Worm (Caenorhabditis elegans) whole organism, young adult: ENCODE measurements around the gene sna-3.
A peak's percentile ranks its signal among the peaks of the same experiment; 100 is the strongest.

Experiments
- B0336.3 ChIP-seq: fragments of 200-800 bp; sonication (Bioruptor generic); IDR thresholded peaks from 2 replicates; pipeline ENCODE4 v1.3.6; 2022; ENCODE audit warnings: missing genetic modification characterization, missing compliant biosample characterization
- D2030.7 ChIP-seq: fragments of 200-800 bp; sonication (Bioruptor generic); IDR thresholded peaks from 2 replicates; pipeline ENCODE4 v1.3.6; 2022; ENCODE audit warnings: missing genetic modification reagents, missing genetic modification characterization, missing compliant biosample characterization
- F22D6.2 ChIP-seq: sonication (generic microtip); optimal IDR thresholded peaks from 2 replicates; lab custom pipeline; 2016; ENCODE audit warnings: mild to moderate bottlenecking, missing genetic modification characterization, missing compliant biosample characterization
- F33H1.4 ChIP-seq: fragments of 200-800 bp; sonication (Bioruptor generic); IDR thresholded peaks from 2 replicates; pipeline ENCODE4 v1.3.6; 2022; ENCODE audit warnings: missing genetic modification reagents, missing genetic modification characterization, missing compliant biosample characterization
- F39B2.1 ChIP-seq: fragments of 200-800 bp; sonication (Bioruptor generic); IDR thresholded peaks from 2 replicates; pipeline ENCODE4 v1.3.6; 2022; ENCODE audit warnings: missing genetic modification reagents, missing genetic modification characterization, missing compliant biosample characterization
- F49E8.2 ChIP-seq: sonication (generic microtip); optimal IDR thresholded peaks from 3 replicates; lab custom pipeline; 2017; ENCODE audit warnings: missing genetic modification characterization, mild to moderate bottlenecking, missing compliant biosample characterization, antibody characterized with exemption, moderate library complexity; ENCODE audit not compliant: insufficient read depth
- Y56A3A.18 ChIP-seq: fragments of 200-800 bp; sonication (Bioruptor generic); IDR thresholded peaks from 2 replicates; pipeline ENCODE4 v1.3.6; 2022; ENCODE audit warnings: missing genetic modification reagents, missing genetic modification characterization, missing compliant biosample characterization
- Y67H2A.10 ChIP-seq: fragments of 200-800 bp; sonication (Bioruptor generic); conservative IDR thresholded peaks from 2 replicates; pipeline ENCODE4 v1.3.6; 2022; ENCODE audit warnings: missing genetic modification reagents, missing genetic modification characterization, missing compliant biosample characterization
- Y95B8A.8 ChIP-seq: fragments of 200-800 bp; sonication (Bioruptor generic); IDR thresholded peaks from 2 replicates; pipeline ENCODE4 v1.3.6; 2022; ENCODE audit warnings: missing genetic modification reagents, missing genetic modification characterization, missing compliant biosample characterization
- ZK185.1 ChIP-seq: sonication (generic microtip); optimal IDR thresholded peaks from 2 replicates; lab custom pipeline; 2016; ENCODE audit warnings: mild to moderate bottlenecking, missing genetic modification characterization, missing compliant biosample characterization; ENCODE audit not compliant: poor library complexity, severe bottlenecking
- akir-1 ChIP-seq: fragments of 200-800 bp; sonication (Bioruptor generic); optimal IDR thresholded peaks from 2 replicates; lab custom pipeline; 2018; ENCODE audit warnings: mild to moderate bottlenecking, missing genetic modification characterization, moderate library complexity, missing compliant biosample characterization
- ama-1 ChIP-seq, 3 experiments: fragments of 150-350 bp in 1 of 3; sonication (generic microtip) in 2 of 3; optimal IDR thresholded peaks; 2 replicates each; lab custom pipeline; 2014 to 2018; ENCODE audit warnings: missing biosample characterization in 2 of 3, missing genetic modification characterization in 2 of 3, missing genetic modification reagents in 2 of 3
- atf-7 ChIP-seq: sonication (generic microtip); optimal IDR thresholded peaks from 2 replicates; lab custom pipeline; 2017; ENCODE audit warnings: mild to moderate bottlenecking, missing genetic modification characterization, missing compliant biosample characterization
- ccch-3 ChIP-seq: fragments of 200-800 bp; sonication (Bioruptor generic); optimal IDR thresholded peaks from 2 replicates; lab custom pipeline; 2018; ENCODE audit warnings: mild to moderate bottlenecking, missing genetic modification characterization, missing compliant biosample characterization
- ceh-100 ChIP-seq: fragments of 200-800 bp; sonication (Bioruptor generic); IDR thresholded peaks from 2 replicates; pipeline ENCODE4 v1.3.6; 2022; ENCODE audit warnings: missing genetic modification reagents, missing genetic modification characterization, missing compliant biosample characterization
- ceh-58 ChIP-seq: fragments of 200-800 bp; sonication (Bioruptor generic); IDR thresholded peaks from 2 replicates; pipeline ENCODE4 v1.3.6; 2022; ENCODE audit warnings: missing genetic modification characterization, missing compliant biosample characterization
- ceh-91 ChIP-seq: fragments of 200-800 bp; sonication (Bioruptor generic); IDR thresholded peaks from 2 replicates; pipeline ENCODE4 v1.3.6; 2022; ENCODE audit warnings: missing genetic modification reagents, missing genetic modification characterization, missing compliant biosample characterization
- die-1 ChIP-seq: sonication (generic microtip); optimal IDR thresholded peaks from 2 replicates; lab custom pipeline; 2016; ENCODE audit warnings: missing genotype, mild to moderate bottlenecking, missing genetic modification characterization, missing compliant biosample characterization
- dox-1 ChIP-seq: fragments of 200-800 bp; sonication (Bioruptor generic); IDR thresholded peaks from 2 replicates; pipeline ENCODE4 v1.3.6; 2022; ENCODE audit warnings: missing genetic modification reagents, missing genetic modification characterization, missing compliant biosample characterization
- dpl-1 ChIP-seq: fragments of 150-350 bp; optimal IDR thresholded peaks from 2 replicates; lab custom pipeline; 2014; ENCODE audit warnings: missing biosample characterization, missing genetic modification reagents, missing genetic modification characterization
- fkh-3 ChIP-seq: sonication (generic microtip); optimal IDR thresholded peaks from 2 replicates; lab custom pipeline; 2016; ENCODE audit warnings: mild to moderate bottlenecking, missing genetic modification characterization, missing compliant biosample characterization
- hrde-1 ChIP-seq: sonication (generic microtip); optimal IDR thresholded peaks from 2 replicates; lab custom pipeline; 2016; ENCODE audit warnings: missing genetic modification characterization, mild to moderate bottlenecking, missing compliant biosample characterization, moderate library complexity, missing genotype, missing genetic modification reagents, borderline replicate concordance
- lag-1 ChIP-seq: fragments of 200-800 bp; sonication (Bioruptor generic); IDR thresholded peaks from 2 replicates; pipeline ENCODE4 v1.3.6; 2022; ENCODE audit warnings: missing genetic modification reagents, missing genetic modification characterization, missing compliant biosample characterization
- let-526 ChIP-seq: fragments of 200-800 bp; sonication (Bioruptor generic); IDR thresholded peaks from 2 replicates; pipeline ENCODE4 v1.3.6; 2022; ENCODE audit warnings: missing genetic modification reagents, missing genetic modification characterization, missing compliant biosample characterization
- let-607 ChIP-seq, 2 experiments: fragments of 200-800 bp in 1 of 2; sonication (Bioruptor generic) in 1 of 2; sonication (generic microtip) in 1 of 2; optimal IDR thresholded peaks; 2 replicates each; lab custom pipeline; 2016 to 2018; ENCODE audit warnings: mild to moderate bottlenecking in 2 of 2, missing compliant biosample characterization in 2 of 2, missing genetic modification characterization in 2 of 2, moderate library complexity in 2 of 2, missing genotype in 1 of 2
- lin-26 ChIP-seq: fragments of 200-800 bp; sonication (Bioruptor generic); IDR thresholded peaks from 2 replicates; pipeline ENCODE4 v1.3.6; 2022; ENCODE audit warnings: missing genetic modification reagents, missing genetic modification characterization, missing compliant biosample characterization
- lin-40 ChIP-seq: sonication (generic microtip); optimal IDR thresholded peaks from 2 replicates; lab custom pipeline; 2016; ENCODE audit warnings: missing genetic modification characterization, mild to moderate bottlenecking, missing compliant biosample characterization, missing genotype, missing genetic modification reagents
- lin-54 ChIP-seq: fragments of 200-800 bp; sonication (Bioruptor generic); optimal IDR thresholded peaks from 2 replicates; lab custom pipeline; 2018; ENCODE audit warnings: mild to moderate bottlenecking, missing genetic modification characterization, missing compliant biosample characterization
- madf-6 ChIP-seq: fragments of 200-800 bp; sonication (Bioruptor generic); IDR thresholded peaks from 2 replicates; pipeline ENCODE4 v1.3.6; 2022; ENCODE audit warnings: missing genetic modification reagents, missing genetic modification characterization, missing compliant biosample characterization
- nfya-1 ChIP-seq: sonication (generic microtip); optimal IDR thresholded peaks from 2 replicates; lab custom pipeline; 2017; ENCODE audit warnings: antibody characterized with exemption, missing compliant biosample characterization, missing genetic modification characterization, borderline replicate concordance; ENCODE audit not compliant: insufficient read depth
- nfyb-1 ChIP-seq: fragments of 200-800 bp; sonication (Bioruptor generic); IDR thresholded peaks from 2 replicates; pipeline ENCODE4 v1.3.6; 2022; ENCODE audit warnings: missing genetic modification reagents, missing genetic modification characterization, missing compliant biosample characterization
- nhr-27 ChIP-seq: fragments of 200-800 bp; sonication (Bioruptor generic); optimal IDR thresholded peaks from 2 replicates; lab custom pipeline; 2018; ENCODE audit warnings: mild to moderate bottlenecking, missing genetic modification characterization, moderate library complexity, missing compliant biosample characterization
- nhr-90 ChIP-seq: sonication (generic microtip); optimal IDR thresholded peaks from 2 replicates; lab custom pipeline; 2016; ENCODE audit warnings: missing genotype, mild to moderate bottlenecking, missing genetic modification characterization, missing compliant biosample characterization
- pbrm-1 ChIP-seq: fragments of 200-800 bp; sonication (Bioruptor generic); IDR thresholded peaks from 2 replicates; pipeline ENCODE4 v1.3.6; 2022; ENCODE audit warnings: missing genetic modification reagents, missing genetic modification characterization, missing compliant biosample characterization
- rcor-1 ChIP-seq: fragments of 200-800 bp; sonication (Bioruptor generic); IDR thresholded peaks from 2 replicates; pipeline ENCODE4 v1.3.6; 2022; ENCODE audit warnings: missing genetic modification reagents, missing genetic modification characterization, missing compliant biosample characterization
- rpc-1 ChIP-seq, 2 experiments: fragments of 150-350 bp in 1 of 2; sonication (generic microtip) in 1 of 2; optimal IDR thresholded peaks; 2 replicates each; lab custom pipeline; 2014 to 2018; ENCODE audit warnings: missing biosample characterization in 1 of 2, missing genetic modification characterization in 1 of 2, missing genetic modification reagents in 1 of 2, missing genotype in 1 of 2
- snpc-1.1 ChIP-seq: sonication (generic microtip); optimal IDR thresholded peaks from 2 replicates; lab custom pipeline; 2017; ENCODE audit warnings: missing genetic modification characterization, mild to moderate bottlenecking, missing compliant biosample characterization, antibody characterized with exemption, moderate library complexity, missing genotype, missing genetic modification reagents; ENCODE audit not compliant: insufficient read depth
- snpc-1.3 ChIP-seq: sonication (generic microtip); optimal IDR thresholded peaks from 2 replicates; lab custom pipeline; 2017; ENCODE audit warnings: missing genetic modification characterization, mild to moderate bottlenecking, missing compliant biosample characterization, antibody characterized with exemption, moderate library complexity, missing genotype, missing genetic modification reagents; ENCODE audit not compliant: insufficient read depth
- snpc-3.4 ChIP-seq: sonication (generic microtip); optimal IDR thresholded peaks from 2 replicates; lab custom pipeline; 2017; ENCODE audit warnings: missing genetic modification characterization, mild to moderate bottlenecking, missing compliant biosample characterization, antibody characterized with exemption, moderate library complexity, missing genotype, missing genetic modification reagents
- sptf-2 ChIP-seq: fragments of 200-800 bp; sonication (Bioruptor generic); optimal IDR thresholded peaks from 2 replicates; lab custom pipeline; 2018; ENCODE audit warnings: mild to moderate bottlenecking, missing genetic modification characterization, missing compliant biosample characterization
- tbp1 ChIP-seq: fragments of 200-800 bp; sonication (Bioruptor generic); optimal IDR thresholded peaks from 2 replicates; lab custom pipeline; 2018; ENCODE audit warnings: mild to moderate bottlenecking, missing genetic modification characterization, missing compliant biosample characterization
- tbx-9 ChIP-seq: sonication (generic microtip); optimal IDR thresholded peaks from 2 replicates; lab custom pipeline; 2016; ENCODE audit warnings: borderline replicate concordance, missing genetic modification characterization, inconsistent platforms, missing compliant biosample characterization
- zfh-2 ChIP-seq: fragments of 200-800 bp; sonication (Bioruptor generic); conservative IDR thresholded peaks from 2 replicates; pipeline ENCODE4 v1.3.6; 2022; ENCODE audit warnings: missing genetic modification reagents, missing genetic modification characterization, missing compliant biosample characterization
- zim-3 ChIP-seq: sonication (generic microtip); optimal IDR thresholded peaks from 2 replicates; lab custom pipeline; 2017; ENCODE audit warnings: mild to moderate bottlenecking, missing genetic modification characterization, moderate library complexity, missing compliant biosample characterization
- ztf-25 ChIP-seq: fragments of 200-800 bp; sonication (Bioruptor generic); IDR thresholded peaks from 2 replicates; pipeline ENCODE4 v1.3.6; 2022; ENCODE audit warnings: missing genetic modification reagents, missing genetic modification characterization, missing compliant biosample characterization

sna-3 gene

DNA sequence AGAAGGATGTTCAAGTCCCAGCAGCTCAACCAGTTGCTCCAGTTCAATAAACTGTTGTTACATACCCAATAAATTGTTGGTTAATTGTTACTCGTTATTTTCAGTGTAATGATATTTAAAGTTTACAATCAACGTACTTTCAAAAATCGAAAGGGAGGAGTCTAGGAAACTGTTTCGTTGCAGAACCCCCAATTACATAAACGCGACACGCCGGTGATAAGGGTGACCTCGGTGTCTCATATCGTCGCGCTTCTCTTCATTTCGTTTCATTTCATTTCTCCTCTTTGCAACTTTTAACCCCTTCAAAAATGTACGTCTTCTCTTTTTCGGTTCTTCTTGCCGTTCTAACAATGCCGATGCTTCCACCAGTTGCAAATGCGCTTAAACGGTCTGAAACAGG, 1.9 kb upstream of the sna-3 start, which contains the start of gene C23G10.2 (continued):
- TF ChIP-seq hrde-1 (tag; lab: Kevin White, UChicago): peak; percentile 23
- peak; percentile 31; the same call in 1 of the 2 replicates for TF ChIP-seq dox-1
- TF ChIP-seq rcor-1 (GFP tag; lab: Robert Waterston, UW): peak; percentile 62
- TF ChIP-seq rpc-1 (optimal IDR thresholded peaks at IDR 0.05; lab: Kevin White, UChicago): no peak
- no peak for TF ChIP-seq rpc-1 (tag; optimal IDR thresholded peaks at IDR 0.05; lab: Kevin White, UChicago)
- 0 out of 2 replicates have a peak, but pooled peaks have one; percentile 31 for TF ChIP-seq Y95B8A.8 (GFP tag; lab: Robert Waterston, UW)
- TF ChIP-seq let-526 (GFP tag; lab: Robert Waterston, UW): no peak
- TF ChIP-seq madf-6: peak; percentile 74
- peak; percentile 69 for TF ChIP-seq lin-26 (GFP tag; lab: Robert Waterston, UW)
- no peak for TF ChIP-seq akir-1 (GFP tag; lab: Kevin White, UChicago)
- no peak for TF ChIP-seq lin-40 (tag; lab: Kevin White, UChicago)
- no peak for TF ChIP-seq ccch-3
- TF ChIP-seq Y56A3A.18 (GFP tag; lab: Robert Waterston, UW): peak; percentile 68; the same call in 1 of the 2 replicates
- TF ChIP-seq lag-1 (GFP tag; lab: Robert Waterston, UW): no peak
- TF ChIP-seq lin-54 (GFP tag; lab: Kevin White, UChicago): peak; percentile 16
- TF ChIP-seq sptf-2 (GFP tag; lab: Kevin White, UChicago): no peak
- peak; percentile 83 for TF ChIP-seq F49E8.2 (tag; lab: Kevin White, UChicago)
- TF ChIP-seq zfh-2 (GFP tag; lab: Robert Waterston, UW): 0 out of 2 replicates have a peak, but pooled peaks have one; percentile 7
- peak; percentile 54 for TF ChIP-seq snpc-3.4
- peak; percentile 65 for TF ChIP-seq snpc-1.1
- peak; percentile 25 for TF ChIP-seq ZK185.1 (tag; lab: Kevin White, UChicago)
- peak; percentile 18 for TF ChIP-seq atf-7 (tag; lab: Kevin White, UChicago)
- no peak for TF ChIP-seq fkh-3 (tag; lab: Kevin White, UChicago)
- TF ChIP-seq Y67H2A.10 (GFP tag; lab: Robert Waterston, UW): no peak
- peak; percentile 31 for TF ChIP-seq die-1 (tag; lab: Kevin White, UChicago)
- 0 out of 2 replicates have a peak, but pooled peaks have one; percentile 27 for TF ChIP-seq nfyb-1 (GFP tag; lab: Robert Waterston, UW)
- TF ChIP-seq ceh-100 (GFP tag; lab: Robert Waterston, UW): peak; percentile 27; the same call in 1 of the 2 replicates
- peak; percentile 75; the same call in 1 of the 2 replicates for TF ChIP-seq F39B2.1
- peak; percentile 48; the same call in 1 of the 2 replicates for TF ChIP-seq B0336.3 (GFP tag; lab: Robert Waterston, UW)
- peak; percentile 61; the same call in 1 of the 2 replicates for TF ChIP-seq pbrm-1 (GFP tag; lab: Robert Waterston, UW)
- TF ChIP-seq tbp1 (GFP tag; lab: Kevin White, UChicago): peak; percentile 39
- no peak for TF ChIP-seq ama-1 (optimal IDR thresholded peaks at IDR 0.05; lab: Kevin White, UChicago)
- peak in 1 of 2 experiments; percentile 75 for TF ChIP-seq ama-1 (GFP tag; optimal IDR thresholded peaks at IDR 0.05; lab: Kevin White, UChicago)
- peak; percentile 42 for TF ChIP-seq snpc-1.3

DNA sequence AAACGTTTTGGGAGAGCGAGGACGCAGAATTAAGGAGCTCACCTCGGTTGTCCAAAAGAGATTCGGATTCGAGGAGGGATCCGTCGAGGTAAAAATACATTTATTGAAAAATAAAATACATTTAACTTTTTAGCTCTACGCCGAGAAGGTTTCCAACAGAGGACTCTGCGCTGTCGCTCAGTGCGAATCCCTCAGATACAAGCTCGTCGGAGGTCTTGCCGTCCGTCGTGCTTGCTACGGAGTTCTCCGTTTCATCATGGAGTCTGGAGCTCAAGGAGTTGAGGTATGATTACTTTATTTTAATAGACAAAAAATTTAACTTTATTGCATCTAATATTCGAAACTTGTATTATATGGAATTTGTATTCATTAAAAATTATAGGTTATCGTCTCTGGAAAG, 1.0 kb upstream of the sna-3 start:
- TF ChIP-seq let-607 (tag; optimal IDR thresholded peaks at IDR 0.05; lab: Kevin White, UChicago) (no peak), ceh-91 (GFP tag; lab: Robert Waterston, UW) (no peak), D2030.7 (GFP tag; lab: Robert Waterston, UW) (peak; percentile 18; the same call in 1 of the 2 replicates), ama-1 (optimal IDR thresholded peaks at IDR 0.05; lab: Kevin White, UChicago) (no peak), ama-1 (GFP tag; optimal IDR thresholded peaks at IDR 0.05; lab: Kevin White, UChicago) (no peak), F33H1.4 (peak; percentile 26; the same call in 1 of the 2 replicates), nfya-1 (tag; lab: Kevin White, UChicago) (no peak), dpl-1 (GFP tag; lab: Kevin White, UChicago) (no peak), nhr-27 (tag; lab: Kevin White, UChicago) (no peak), nhr-90 (tag; lab: Kevin White, UChicago) (no peak), F22D6.2 (tag; lab: Kevin White, UChicago) (no peak), dox-1 (peak; percentile 56; the same call in 1 of the 2 replicates), tbx-9 (tag; lab: Kevin White, UChicago) (no peak), F39B2.1 (no peak), Y95B8A.8 (GFP tag; lab: Robert Waterston, UW) (no peak), ztf-25 (GFP tag; lab: Robert Waterston, UW) (no peak), zim-3 (tag; lab: Kevin White, UChicago) (no peak), ceh-58 (0 out of 2 replicates have a peak, but pooled peaks have one; percentile 57)
